Fruit fly (Drosophila melanogaster): ENCODE data around the gene CG33223.

CG33223 gene

DNA sequence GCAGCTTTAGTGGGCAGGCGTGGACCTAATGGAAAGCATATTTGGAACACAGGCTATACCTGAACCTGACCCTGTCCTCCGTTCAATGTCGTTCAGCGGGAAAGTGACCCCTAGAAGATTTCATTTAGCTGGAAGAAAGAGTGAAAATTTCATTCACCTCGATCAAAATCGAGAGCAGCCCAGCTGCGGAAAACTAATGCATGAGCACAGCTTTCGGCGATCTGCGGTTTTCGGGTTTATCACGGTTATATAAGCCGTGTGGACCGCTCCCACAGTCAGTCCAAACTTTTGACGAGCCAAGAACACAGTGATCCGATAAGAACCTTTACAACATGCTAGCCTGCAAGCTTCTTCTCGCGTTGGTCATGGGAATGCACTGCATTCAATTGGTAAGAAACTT, 13.1 kb downstream of the CG33223 start, which contains the start of gene Cp7Fa:
TSS of gene Cp7Fa (plus strand) at position 301 of the 400 bp plus-strand sequence.
- TF ChIP-seq Met (GFP tag; optimal IDR thresholded peaks at IDR 0.05), result no peak
- no peak for TF ChIP-seq pdm3 (GFP tag; optimal IDR thresholded peaks at IDR 0.05)
- TF ChIP-seq Eip78C (GFP tag), result no peak
- no peak for TF ChIP-seq CG8632 (GFP tag; optimal IDR thresholded peaks at IDR 0.05)
- TF ChIP-seq CG31627 (GFP tag; optimal IDR thresholded peaks at IDR 0.05), result no peak

DNA sequence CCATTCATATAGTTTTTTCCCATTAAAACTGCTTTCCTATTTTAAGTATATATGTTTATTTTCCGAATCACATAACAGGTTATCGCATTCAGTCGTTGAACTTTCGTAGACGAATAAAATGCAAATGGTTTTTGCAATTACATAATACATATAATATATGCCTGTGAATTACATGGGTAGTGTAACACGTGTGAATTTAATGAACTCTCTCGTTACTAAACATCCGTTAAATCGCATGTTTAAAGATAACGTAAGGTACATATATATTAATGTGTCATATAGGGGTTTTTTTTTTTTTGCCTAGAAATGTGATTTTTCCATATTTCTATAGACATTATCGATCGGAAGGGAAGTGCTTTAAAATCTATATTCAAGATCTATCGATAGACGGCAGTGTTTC, 14.1 kb downstream of the CG33223 start:
- TF ChIP-seq pdm3 (GFP tag; optimal IDR thresholded peaks at IDR 0.05) (no peak), Eip78C (GFP tag) (no peak), CG6854 (GFP tag; optimal IDR thresholded peaks at IDR 0.05) (no peak), CG7368 (GFP tag; optimal IDR thresholded peaks at IDR 0.05) (no peak), Sox14 (GFP tag; optimal IDR thresholded peaks at IDR 0.05) (no peak), Hr38 (GFP tag; optimal IDR thresholded peaks at IDR 0.05) (no peak), eg (GFP tag; IDR thresholded peaks at IDR 0.05) (no peak), Lpt (GFP tag; optimal IDR thresholded peaks at IDR 0.05) (no peak), fd85E (GFP tag; optimal IDR thresholded peaks at IDR 0.05) (no peak), esn (GFP tag; optimal IDR thresholded peaks at IDR 0.05) (no peak), CG16779 (tag; optimal IDR thresholded peaks at IDR 0.05) (no peak), Smox (GFP tag; optimal IDR thresholded peaks at IDR 0.05) (no peak), CG3032 (tag; optimal IDR thresholded peaks at IDR 0.05) (no peak), Hr4 (GFP tag; optimal IDR thresholded peaks at IDR 0.05) (no peak), Gug (GFP tag; IDR thresholded peaks at IDR 0.05) (no peak)

DNA sequence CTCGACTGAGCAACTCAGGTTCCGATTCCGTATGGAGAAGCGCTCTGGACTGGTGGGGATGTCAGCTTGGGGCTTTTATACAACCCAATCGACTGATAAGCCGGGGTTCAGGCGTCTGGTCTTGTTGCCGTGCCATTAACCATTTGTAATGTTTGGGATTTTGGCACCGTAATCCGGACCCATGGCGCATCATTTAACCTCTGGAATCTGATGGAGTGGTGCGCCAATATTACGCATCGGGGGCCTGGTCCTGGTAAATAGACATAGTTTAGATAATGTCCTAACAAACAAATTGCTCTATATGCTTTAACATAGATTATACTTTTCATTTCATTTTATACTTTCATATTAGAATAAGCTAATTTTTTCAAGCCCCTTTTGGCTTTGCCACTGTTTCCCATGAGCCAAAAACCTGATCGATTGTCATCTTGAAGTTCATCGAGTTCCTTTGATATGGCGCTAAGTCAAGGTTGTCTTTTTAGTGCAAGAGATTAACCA, 14.7 kb downstream of the CG33223 start, which contains the start of gene CG12116:
TSS of gene CG12116 (minus strand) at position 51 of the 498 bp plus-strand sequence.
- no peak for TF ChIP-seq fd59A (GFP tag; optimal IDR thresholded peaks at IDR 0.05)
- TF ChIP-seq CG11762 (GFP tag; optimal IDR thresholded peaks at IDR 0.05; ENCODE audit: insufficient read depth), result no peak
- TF ChIP-seq CG15336 (GFP tag; IDR thresholded peaks at IDR 0.05), result no peak
- TF ChIP-seq Smox (GFP tag; optimal IDR thresholded peaks at IDR 0.05), result peak; percentile 18
- no peak for TF ChIP-seq CG11902 (GFP tag; optimal IDR thresholded peaks at IDR 0.05)
- TF ChIP-seq CG6163 (GFP tag; IDR thresholded peaks at IDR 0.05), result no peak
- TF ChIP-seq fd85E (GFP tag; optimal IDR thresholded peaks at IDR 0.05), result no peak
- TF ChIP-seq CG10669 (GFP tag; optimal IDR thresholded peaks at IDR 0.05), result no peak
- no peak for TF ChIP-seq Gug (GFP tag; IDR thresholded peaks at IDR 0.05)
- no peak for TF ChIP-seq topi (GFP tag; optimal IDR thresholded peaks at IDR 0.05)
- peak; percentile 7 for TF ChIP-seq CG31627 (GFP tag; optimal IDR thresholded peaks at IDR 0.05)
- TF ChIP-seq achi (GFP tag; optimal IDR thresholded peaks at IDR 0.05), result no peak
- no peak for TF ChIP-seq CG32006 (GFP tag; optimal IDR thresholded peaks at IDR 0.05)
- TF ChIP-seq CG7368 (GFP tag; optimal IDR thresholded peaks at IDR 0.05), result no peak
- no peak for TF ChIP-seq cyc (GFP tag; optimal IDR thresholded peaks at IDR 0.05)
- TF ChIP-seq salr (GFP tag; optimal IDR thresholded peaks at IDR 0.05), result no peak
- TF ChIP-seq Hr38 (GFP tag; optimal IDR thresholded peaks at IDR 0.05), result no peak
- no peak for TF ChIP-seq Sox15 (GFP tag; optimal IDR thresholded peaks at IDR 0.05)
- TF ChIP-seq Met (GFP tag; optimal IDR thresholded peaks at IDR 0.05), result peak; percentile 13
- TF ChIP-seq Hr39 (GFP tag; optimal IDR thresholded peaks at IDR 0.05), result peak; percentile 24
- TF ChIP-seq spab (GFP tag; optimal IDR thresholded peaks at IDR 0.05), result no peak
- TF ChIP-seq CG6276 (GFP tag; optimal IDR thresholded peaks at IDR 0.05), result no peak
- no peak for TF ChIP-seq Ets96B (tag; optimal IDR thresholded peaks at IDR 0.05)
- no peak for TF ChIP-seq dac (GFP tag; optimal IDR thresholded peaks at IDR 0.05)
- peak; percentile 18 for TF ChIP-seq Sox102F (GFP tag; optimal IDR thresholded peaks at IDR 0.05)
- no peak for TF ChIP-seq CG34406 (GFP tag; optimal IDR thresholded peaks at IDR 0.05)
- peak; percentile 98 for TF ChIP-seq svp (GFP tag)
- TF ChIP-seq CG8632 (GFP tag; optimal IDR thresholded peaks at IDR 0.05), result no peak
- TF ChIP-seq Sox14 (GFP tag; optimal IDR thresholded peaks at IDR 0.05), result no peak
- no peak for TF ChIP-seq CG16779 (tag; optimal IDR thresholded peaks at IDR 0.05)
- TF ChIP-seq ss (GFP tag; optimal IDR thresholded peaks at IDR 0.05), result no peak
- TF ChIP-seq CG3032 (tag; optimal IDR thresholded peaks at IDR 0.05), result no peak
